Worm (Caenorhabditis elegans): ENCODE results near the gene nhr-55.

Gene nhr-55

ce11 chrV:477664-478212 is at the start of gene nhr-55:
Gene nhr-55 (plus strand): TSS chrV:478162.
- no peak for TF ChIP-seq flh-1 (GFP tag; optimal IDR thresholded peaks at IDR 0.05)
- no peak for TF ChIP-seq bed-3 (GFP tag; optimal IDR thresholded peaks at IDR 0.05)
- TF ChIP-seq nhr-76 (tag; optimal IDR thresholded peaks at IDR 0.05): no peak

ce11 chrV:428844-429243 is 49.1 kb upstream of the nhr-55 start, which contains the start of gene B0554.4:
Gene B0554.4 (plus strand): TSS chrV:429144.
- TF ChIP-seq lsy-2 (tag; optimal IDR thresholded peaks at IDR 0.05) (no peak), sem-2 (GFP tag; optimal IDR thresholded peaks at IDR 0.05) (no peak), hlh-1 (tag; optimal IDR thresholded peaks at IDR 0.05) (no peak), lin-32 (GFP tag; optimal IDR thresholded peaks at IDR 0.05) (no peak)

- TF ChIP-seq bed-3 (GFP tag; optimal IDR thresholded peaks at IDR 0.05) (no peak), unc-120 (tag; optimal IDR thresholded peaks at IDR 0.05; ENCODE audit: poor library complexity, severe bottlenecking) (no peak), blmp-1 (tag; optimal IDR thresholded peaks at IDR 0.05) (no peak), ceh-39 (tag; optimal IDR thresholded peaks at IDR 0.05) (no peak), ham-2 (GFP tag; optimal IDR thresholded peaks at IDR 0.05) (no peak), mab-5 (tag; optimal IDR thresholded peaks at IDR 0.05) (no peak), drap-1 (GFP tag; optimal IDR thresholded peaks at IDR 0.05) (no peak), nhr-12 (tag; optimal IDR thresholded peaks at IDR 0.05) (no peak), M03D4.4 (tag; optimal IDR thresholded peaks at IDR 0.05) (no peak), unc-39 (tag; optimal IDR thresholded peaks at IDR 0.05) (no peak), ceh-83 (GFP tag; optimal IDR thresholded peaks at IDR 0.05) (no peak), flh-1 (GFP tag; optimal IDR thresholded peaks at IDR 0.05) (no peak), elt-3 (tag; optimal IDR thresholded peaks at IDR 0.05) (no peak), nhr-237 (tag; optimal IDR thresholded peaks at IDR 0.05) (no peak), lsy-2 (tag; optimal IDR thresholded peaks at IDR 0.05) (no peak), sem-2 (GFP tag; optimal IDR thresholded peaks at IDR 0.05) (no peak), elt-1 (tag; optimal IDR thresholded peaks at IDR 0.05; ENCODE audit: borderline replicate concordance, insufficient read depth) (no peak), tbx-8 (GFP tag; optimal IDR thresholded peaks at IDR 0.05) (no peak)
Measured at ce11 chrV:432991-433390, 45.0 kb upstream of the nhr-55 start.

- TF ChIP-seq ceh-43 (GFP tag; optimal IDR thresholded peaks at IDR 0.05) (no peak), unc-62 (GFP tag; optimal IDR thresholded peaks at IDR 0.05) (no peak), elt-3 (tag; optimal IDR thresholded peaks at IDR 0.05) (no peak), ham-2 (GFP tag; optimal IDR thresholded peaks at IDR 0.05) (no peak), lsy-2 (tag; optimal IDR thresholded peaks at IDR 0.05) (no peak), nhr-237 (tag; optimal IDR thresholded peaks at IDR 0.05) (no peak), tbx-8 (GFP tag; optimal IDR thresholded peaks at IDR 0.05) (no peak), nhr-2 (tag; optimal IDR thresholded peaks at IDR 0.05) (no peak), ceh-83 (GFP tag; optimal IDR thresholded peaks at IDR 0.05) (no peak), lin-32 (GFP tag; optimal IDR thresholded peaks at IDR 0.05) (no peak)
Measured at ce11 chrV:433898-434297, 44.1 kb upstream of the nhr-55 start, which contains the start of gene B0554.2. Gene B0554.2 (plus strand): TSS chrV:434198.

- TF ChIP-seq nhr-12 (tag; optimal IDR thresholded peaks at IDR 0.05) (no peak), elt-1 (tag; optimal IDR thresholded peaks at IDR 0.05; ENCODE audit: borderline replicate concordance, insufficient read depth) (no peak), lin-32 (GFP tag; optimal IDR thresholded peaks at IDR 0.05) (no peak), drap-1 (GFP tag; optimal IDR thresholded peaks at IDR 0.05) (no peak), sptf-1 (tag; optimal IDR thresholded peaks at IDR 0.05) (no peak), nhr-28 (tag; optimal IDR thresholded peaks at IDR 0.05) (no peak), mab-5 (tag; optimal IDR thresholded peaks at IDR 0.05) (no peak), flh-1 (GFP tag; optimal IDR thresholded peaks at IDR 0.05) (no peak), ceh-83 (GFP tag; optimal IDR thresholded peaks at IDR 0.05) (no peak), tbx-8 (GFP tag; optimal IDR thresholded peaks at IDR 0.05) (no peak), ceh-39 (tag; optimal IDR thresholded peaks at IDR 0.05) (no peak)
Measured at ce11 chrV:438094-438493, 39.9 kb upstream of the nhr-55 start, which contains the start of gene B0554.1. Gene B0554.1 (plus strand): TSS chrV:438394.

ce11 chrV:439183-439749 is 38.7 kb upstream of the nhr-55 start:
- TF ChIP-seq unc-62 (GFP tag; optimal IDR thresholded peaks at IDR 0.05): no peak
- TF ChIP-seq nhr-76 (tag; optimal IDR thresholded peaks at IDR 0.05): no peak
- TF ChIP-seq bed-3 (GFP tag; optimal IDR thresholded peaks at IDR 0.05): no peak
- no peak for TF ChIP-seq mls-2 (tag; optimal IDR thresholded peaks at IDR 0.05)
- TF ChIP-seq M03D4.4 (tag; optimal IDR thresholded peaks at IDR 0.05): no peak
- TF ChIP-seq lin-13 (tag; optimal IDR thresholded peaks at IDR 0.05): no peak
- TF ChIP-seq mab-5 (tag; optimal IDR thresholded peaks at IDR 0.05): no peak
- TF ChIP-seq elt-1 (tag; optimal IDR thresholded peaks at IDR 0.05; ENCODE audit: borderline replicate concordance, insufficient read depth): no peak
- TF ChIP-seq ceh-43 (GFP tag; optimal IDR thresholded peaks at IDR 0.05): no peak
- no peak for TF ChIP-seq unc-39 (tag; optimal IDR thresholded peaks at IDR 0.05)
- TF ChIP-seq sptf-1 (tag; optimal IDR thresholded peaks at IDR 0.05): no peak

All from whole organism, mixed stage, embryonic.